Worm (Caenorhabditis elegans): Measurements from ENCODE around the gene T24B8.4.

The T24B8.4 gene

ce11 chrII:9060332-9060840, 10.3 kb downstream of the T24B8.4 start:
- TF ChIP-seq C34F6.9 (tag; optimal IDR thresholded peaks at IDR 0.05) (peak; percentile 93), nhr-25 (tag; optimal IDR thresholded peaks at IDR 0.05) (peak; percentile 89), ceh-16 (tag; optimal IDR thresholded peaks at IDR 0.05) (peak; percentile 2), nhr-10 (tag; optimal IDR thresholded peaks at IDR 0.05) (peak; percentile 6), egl-27 (tag; optimal IDR thresholded peaks at IDR 0.05) (peak; percentile 93), ama-1 (optimal IDR thresholded peaks at IDR 0.05) (no peak), sma-9 (GFP tag; optimal IDR thresholded peaks at IDR 0.05) (peak; percentile 76), sma-9 (tag; optimal IDR thresholded peaks at IDR 0.05) (no peak), ZK546.5 (tag; optimal IDR thresholded peaks at IDR 0.05) (no peak), elt-3 (tag; optimal IDR thresholded peaks at IDR 0.05) (no peak), nhr-12 (tag; optimal IDR thresholded peaks at IDR 0.05) (peak; percentile 45), nhr-11 (tag; optimal IDR thresholded peaks at IDR 0.05) (no peak), alr-1 (tag; optimal IDR thresholded peaks at IDR 0.05) (peak; percentile 45), mab-5 (tag; optimal IDR thresholded peaks at IDR 0.05) (peak; percentile 68), crh-2 (tag; optimal IDR thresholded peaks at IDR 0.05) (peak; percentile 89), aly-2 (tag; optimal IDR thresholded peaks at IDR 0.05) (no peak), fos-1 (tag; optimal IDR thresholded peaks at IDR 0.05) (peak; percentile 91), F13H6.1 (tag; optimal IDR thresholded peaks at IDR 0.05) (peak; percentile 94), sem-4 (tag; optimal IDR thresholded peaks at IDR 0.05) (peak; percentile 74), mbf-1 (tag; optimal IDR thresholded peaks at IDR 0.05) (no peak), nhr-23 (tag; optimal IDR thresholded peaks at IDR 0.05) (no peak), nhr-21 (tag; optimal IDR thresholded peaks at IDR 0.05) (peak; percentile 86), dmd-4 (tag; optimal IDR thresholded peaks at IDR 0.05) (no peak), unc-55 (GFP tag; optimal IDR thresholded peaks at IDR 0.05) (peak; percentile 91), snpc-4 (tag; optimal IDR thresholded peaks at IDR 0.05) (peak; percentile 25), nhr-237 (tag; optimal IDR thresholded peaks at IDR 0.05) (no peak), ztf-11 (tag; optimal IDR thresholded peaks at IDR 0.05) (peak; percentile 64), nhr-77 (tag; optimal IDR thresholded peaks at IDR 0.05) (no peak), unc-39 (tag; optimal IDR thresholded peaks at IDR 0.05) (peak; percentile 86), zag-1 (tag; optimal IDR thresholded peaks at IDR 0.05) (peak; percentile 92), R02D3.7 (tag; optimal IDR thresholded peaks at IDR 0.05) (no peak), peb-1 (tag; optimal IDR thresholded peaks at IDR 0.05) (peak; percentile 38), unc-62 (GFP tag; optimal IDR thresholded peaks at IDR 0.05) (no peak), ztf-1 (GFP tag; conservative IDR thresholded peaks at IDR 0.05) (no peak), lin-13 (GFP tag; optimal IDR thresholded peaks at IDR 0.05) (peak; percentile 88), ceh-82 (tag; optimal IDR thresholded peaks at IDR 0.05) (peak; percentile 69), nhr-6 (tag; optimal IDR thresholded peaks at IDR 0.05) (peak; percentile 60), lsy-2 (tag; optimal IDR thresholded peaks at IDR 0.05) (peak; percentile 62 to 86), nhr-129 (tag; optimal IDR thresholded peaks at IDR 0.05) (peak; percentile 99), elt-1 (tag; optimal IDR thresholded peaks at IDR 0.05) (no peak), gmeb-1 (tag; optimal IDR thresholded peaks at IDR 0.05) (peak; percentile 61), blmp-1 (tag; optimal IDR thresholded peaks at IDR 0.05; ENCODE audit: insufficient read depth) (no peak), skn-1 (tag; optimal IDR thresholded peaks at IDR 0.05) (peak; percentile 26), lin-39 (tag; optimal IDR thresholded peaks at IDR 0.05) (peak; percentile 75), mdl-1 (tag; optimal IDR thresholded peaks at IDR 0.05) (peak; percentile 63 to 86), ztf-4 (tag; optimal IDR thresholded peaks at IDR 0.05) (peak; percentile 76), lin-11 (tag; optimal IDR thresholded peaks at IDR 0.05) (peak; percentile 95), Y55F3AM.14 (GFP tag; optimal IDR thresholded peaks at IDR 0.05) (peak; percentile 85), sma-3 (GFP tag; optimal IDR thresholded peaks at IDR 0.05) (peak; percentile 88)
